Fruit fly (Drosophila melanogaster) S2 (cell line): ENCODE data around the gene Unr.

Experiments
- CG8478 ChIP-seq: fragments of >200 bp; optimal IDR thresholded peaks from 2 replicates; lab custom pipeline; 2018
- CTCF ChIP-seq, 2 experiments: fragments of >200 bp; optimal IDR thresholded peaks; 2 replicates each; lab custom pipeline; 2018

- TF ChIP-seq CG8478 (lab: Kevin White, UChicago) (no peak), CTCF (optimal IDR thresholded peaks at IDR 0.05; lab: Kevin White, UChicago) (no peak)
Observed at dm6 chr3L:8418984-8419383, 23.2 kb downstream of the Unr start.
